Worm (Caenorhabditis elegans): ENCODE results near the gene fbxa-62.

The fbxa-62 gene

DNA sequence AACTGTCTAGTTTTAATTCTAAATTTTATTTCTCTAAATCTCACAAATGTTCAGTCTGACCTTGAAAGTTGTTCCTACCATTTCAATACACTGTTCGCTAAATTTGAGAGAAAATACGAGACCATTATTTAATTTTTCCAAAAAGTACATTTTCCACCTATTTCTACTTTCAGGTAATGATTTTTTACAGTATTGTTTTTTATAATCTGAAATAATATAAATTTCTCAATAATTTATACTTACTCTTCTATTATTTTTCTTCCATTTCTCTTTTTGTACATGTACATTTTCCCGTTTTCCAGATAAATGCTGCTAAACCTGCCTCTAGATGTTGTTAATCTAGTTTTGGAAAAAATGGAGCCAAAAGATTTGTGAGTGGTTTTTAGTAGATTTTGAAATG lies at the start of gene fbxa-62:
Gene fbxa-62, plus strand, starts transcription at position 301 of the 400 bp plus-strand sequence.
- no peak for TF ChIP-seq lsy-27 (tag; optimal IDR thresholded peaks at IDR 0.05; ENCODE audit: borderline replicate concordance, insufficient read depth)
- TF ChIP-seq him-1 (tag; optimal IDR thresholded peaks at IDR 0.05), result no peak
- TF ChIP-seq Y67H2A.10 (GFP tag; conservative IDR thresholded peaks at IDR 0.05), result no peak
- no peak for TF ChIP-seq chd-7 (tag; optimal IDR thresholded peaks at IDR 0.05)
- TF ChIP-seq nhr-90 (tag; optimal IDR thresholded peaks at IDR 0.05), result no peak
- no peak for TF ChIP-seq lsl-1 (GFP tag; optimal IDR thresholded peaks at IDR 0.05)
- no peak for TF ChIP-seq F49E8.2 (tag; optimal IDR thresholded peaks at IDR 0.05; ENCODE audit: insufficient read depth)
- TF ChIP-seq zfh-2 (GFP tag; conservative IDR thresholded peaks at IDR 0.05), result no peak
- TF ChIP-seq hmg-1.2 (GFP tag; IDR thresholded peaks at IDR 0.05), result no peak
- no peak for TF ChIP-seq tlf-1 (GFP tag; optimal IDR thresholded peaks at IDR 0.05)

DNA sequence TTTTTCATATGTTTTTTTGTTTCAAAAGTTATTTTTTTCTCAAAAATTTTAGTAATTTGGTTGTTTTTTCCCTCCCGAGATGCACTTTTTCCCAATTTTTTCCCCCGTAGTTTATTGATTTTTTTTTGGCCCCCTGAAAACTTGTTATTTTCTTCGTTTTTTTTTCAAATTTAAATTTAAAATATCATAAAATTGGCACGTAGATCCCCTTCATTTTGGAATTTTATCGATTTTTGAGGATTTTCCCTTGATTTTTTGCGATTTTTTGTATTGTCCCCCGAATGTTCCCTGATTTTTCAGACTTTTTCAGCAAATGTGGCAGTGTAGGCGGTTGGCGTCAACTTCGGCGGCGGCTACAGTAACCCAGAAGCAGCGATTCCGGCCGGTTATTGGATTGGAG lies 29.8 kb upstream of the fbxa-62 start, which contains the start of gene C39B5.6:
Gene C39B5.6, plus strand, starts transcription at position 301 of the 400 bp plus-strand sequence.
- TF ChIP-seq efl-1 (GFP tag; optimal IDR thresholded peaks at IDR 0.05) (no peak), fkh-3 (tag; optimal IDR thresholded peaks at IDR 0.05) (no peak), lir-1 (GFP tag; conservative IDR thresholded peaks at IDR 0.05) (no peak), mcd-1 (GFP tag; IDR thresholded peaks at IDR 0.05) (0 out of 2 replicates have a peak, but pooled peaks have one; percentile 4), pha-4 (tag; optimal IDR thresholded peaks at IDR 0.05) (no peak)

DNA sequence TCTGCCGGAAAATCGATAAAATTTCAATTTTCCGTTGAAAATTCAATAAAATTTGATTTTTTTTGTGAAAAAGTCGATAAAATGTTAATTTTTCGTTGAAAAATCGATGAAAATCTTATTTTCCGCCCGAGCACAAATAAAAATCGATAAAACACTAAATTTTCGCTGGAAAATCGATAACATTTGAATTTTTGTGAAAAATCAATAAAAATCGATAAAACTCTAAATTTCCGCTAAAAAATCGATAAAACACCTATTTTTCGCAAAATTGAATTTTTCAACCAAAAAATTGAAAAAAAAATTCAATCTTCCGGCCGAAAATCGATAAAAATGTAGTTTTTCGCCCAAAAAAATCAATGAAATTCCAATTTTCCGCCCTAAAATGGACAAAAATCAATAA lies 22.4 kb upstream of the fbxa-62 start:
- TF ChIP-seq ztf-28 (GFP tag; IDR thresholded peaks at IDR 0.05) (no peak), sptf-2 (GFP tag; optimal IDR thresholded peaks at IDR 0.05) (no peak), B0261.1 (tag; optimal IDR thresholded peaks at IDR 0.05) (no peak), pha-4 (tag; optimal IDR thresholded peaks at IDR 0.05) (no peak), hlh-26 (GFP tag; conservative IDR thresholded peaks at IDR 0.05) (no peak), let-607 (tag; optimal IDR thresholded peaks at IDR 0.05) (no peak), nhr-120 (GFP tag; IDR thresholded peaks at IDR 0.05) (no peak), ceh-100 (GFP tag; IDR thresholded peaks at IDR 0.05) (no peak)

DNA sequence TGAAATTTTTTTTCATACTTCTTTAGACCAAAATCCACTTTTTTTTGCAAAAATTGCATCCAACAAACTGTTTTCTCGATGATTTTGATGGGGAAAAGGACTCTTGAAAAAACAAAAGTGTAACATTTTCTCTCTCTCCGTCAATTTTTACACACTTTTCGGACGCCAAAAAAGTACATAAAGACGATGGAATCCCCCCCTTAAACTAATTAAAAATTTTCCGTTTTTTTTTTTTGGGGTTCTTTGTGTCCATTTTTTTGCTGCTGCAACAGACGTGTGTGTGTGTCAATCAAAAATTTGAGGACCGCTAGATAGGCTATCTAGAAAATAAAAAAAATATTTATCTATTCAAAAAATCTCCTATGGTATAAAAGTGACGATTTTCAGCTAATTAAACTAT lies 19.6 kb upstream of the fbxa-62 start, which contains the start of gene C39B5.5:
Gene C39B5.5, plus strand, starts transcription at position 301 of the 400 bp plus-strand sequence.
- TF ChIP-seq nhr-80 (tag; optimal IDR thresholded peaks at IDR 0.05), result no peak
- TF ChIP-seq F10E7.11 (tag; optimal IDR thresholded peaks at IDR 0.05), result no peak
- no peak for TF ChIP-seq fkh-3 (tag; optimal IDR thresholded peaks at IDR 0.05)
- TF ChIP-seq athp-1 (tag; optimal IDR thresholded peaks at IDR 0.05), result no peak
- TF ChIP-seq nhr-120 (GFP tag; IDR thresholded peaks at IDR 0.05), result no peak
- no peak for TF ChIP-seq ztf-28 (GFP tag; IDR thresholded peaks at IDR 0.05)
- no peak for TF ChIP-seq rcor-1 (GFP tag; IDR thresholded peaks at IDR 0.05)
- TF ChIP-seq ceh-27 (GFP tag; optimal IDR thresholded peaks at IDR 0.05), result no peak
- no peak for TF ChIP-seq efl-1 (GFP tag; optimal IDR thresholded peaks at IDR 0.05)
- no peak for TF ChIP-seq him-1 (tag; optimal IDR thresholded peaks at IDR 0.05)
- TF ChIP-seq ceh-91 (GFP tag; IDR thresholded peaks at IDR 0.05), result no peak
- no peak for TF ChIP-seq rec-8 (tag; optimal IDR thresholded peaks at IDR 0.05)
- no peak for TF ChIP-seq attf-5 (GFP tag; optimal IDR thresholded peaks at IDR 0.05)
- TF ChIP-seq mcd-1 (GFP tag; IDR thresholded peaks at IDR 0.05), result no peak
- TF ChIP-seq mel-28 (tag; optimal IDR thresholded peaks at IDR 0.05; ENCODE audit: borderline replicate concordance), result no peak

DNA sequence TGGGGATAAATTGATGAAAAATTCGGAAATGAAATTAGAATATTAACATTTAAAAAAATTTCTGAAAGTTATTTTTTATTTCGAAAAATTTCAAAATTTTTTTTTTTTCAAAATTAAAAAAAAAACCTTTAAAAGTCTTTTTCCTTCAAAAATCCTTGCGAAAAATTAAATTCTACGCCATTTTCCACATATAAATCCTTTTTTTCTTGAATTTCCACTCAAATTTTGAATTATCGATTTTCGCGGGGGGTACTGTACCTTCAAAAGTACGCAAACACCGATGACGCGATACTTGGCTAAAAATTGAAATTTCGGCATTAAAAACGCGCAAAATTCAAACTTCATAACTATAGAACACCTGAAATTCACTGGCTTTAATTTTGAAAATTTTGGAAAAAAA lies 16.9 kb upstream of the fbxa-62 start:
- TF ChIP-seq F55B11.4 (tag; optimal IDR thresholded peaks at IDR 0.05; ENCODE audit: borderline replicate concordance, insufficient read depth) (no peak), lsl-1 (GFP tag; optimal IDR thresholded peaks at IDR 0.05) (peak; percentile 29), egl-18 (GFP tag; IDR thresholded peaks at IDR 0.05) (no peak)

Data from whole organism, young adult.